Fruit fly (Drosophila melanogaster) whole organism, embryonic: ENCODE measurements around the gene CG14331.

Experiments used
- B-H2 ChIP-seq: fragments of 200-800 bp; sonication (Bioruptor generic); optimal IDR thresholded peaks from 2 replicates; lab custom pipeline; 2018; ENCODE audit warnings: missing biosample characterization, mild to moderate bottlenecking, missing genetic modification characterization
- CG10274 ChIP-seq: fragments of 200-800 bp; sonication (Bioruptor generic); optimal IDR thresholded peaks from 3 replicates; lab custom pipeline; 2017; ENCODE audit warnings: missing biosample characterization, mild to moderate bottlenecking, missing genetic modification characterization
- CG11093 ChIP-seq: fragments of 200-800 bp; sonication (Bioruptor generic); IDR thresholded peaks from 3 replicates; pipeline ENCODE4 v1.3.6; 2022; ENCODE audit warnings: missing biosample characterization, missing genetic modification characterization
- CG12155 ChIP-seq: fragments of 200-800 bp; sonication (Bioruptor generic); optimal IDR thresholded peaks from 3 replicates; lab custom pipeline; 2016; ENCODE audit warnings: missing biosample characterization, missing genetic modification characterization
- CG12391 ChIP-seq: fragments of 200-800 bp; sonication (Bioruptor generic); optimal IDR thresholded peaks from 3 replicates; lab custom pipeline; 2018; ENCODE audit warnings: missing biosample characterization, mild to moderate bottlenecking, missing genetic modification characterization, moderate library complexity
- CG12659 ChIP-seq: fragments of 200-800 bp; sonication (Bioruptor generic); optimal IDR thresholded peaks from 3 replicates; lab custom pipeline; 2017; ENCODE audit warnings: mild to moderate bottlenecking, missing biosample characterization, missing genetic modification reagents, missing genetic modification characterization
- CG12769 ChIP-seq: fragments of 200-800 bp; sonication (Bioruptor generic); optimal IDR thresholded peaks from 2 replicates; lab custom pipeline; 2019; ENCODE audit warnings: missing biosample characterization, mild to moderate bottlenecking, missing genetic modification characterization, moderate library complexity
- CG13287 ChIP-seq: fragments of 200-800 bp; sonication (Bioruptor generic); IDR thresholded peaks from 2 replicates; pipeline ENCODE4 v1.3.6; 2022; ENCODE audit warnings: missing biosample characterization, missing genetic modification characterization; ENCODE audit not compliant: partially characterized antibody
- CG16863 ChIP-seq: fragments of 200-800 bp; sonication (Bioruptor generic); optimal IDR thresholded peaks from 3 replicates; lab custom pipeline; 2016; ENCODE audit warnings: missing biosample characterization, missing genetic modification characterization
- CG17385 ChIP-seq: fragments of 200-800 bp; sonication (Bioruptor generic); optimal IDR thresholded peaks from 3 replicates; lab custom pipeline; 2018; ENCODE audit warnings: missing biosample characterization, mild to moderate bottlenecking, missing genetic modification characterization
- CG17829 ChIP-seq: fragments of 200-800 bp; optimal IDR thresholded peaks from 2 replicates; lab custom pipeline; 2019; ENCODE audit warnings: missing biosample characterization, mild to moderate bottlenecking, missing genetic modification characterization, moderate library complexity
- CG18476 ChIP-seq: fragments of 200-800 bp; sonication (Bioruptor generic); optimal IDR thresholded peaks from 2 replicates; lab custom pipeline; 2016; ENCODE audit warnings: missing biosample characterization, mild to moderate bottlenecking, missing genetic modification characterization
- CG2889 ChIP-seq: fragments of 200-800 bp; sonication (Bioruptor generic); IDR thresholded peaks from 3 replicates; pipeline ENCODE4 v1.3.6; 2022; ENCODE audit warnings: missing biosample characterization, missing genetic modification characterization
- CG31224 ChIP-seq: fragments of 200-800 bp; sonication (Bioruptor generic); IDR thresholded peaks from 2 replicates; pipeline ENCODE4 v1.3.6; 2022; ENCODE audit warnings: missing biosample characterization, missing genetic modification characterization
- CG3163 ChIP-seq: fragments of 200-800 bp; sonication (Bioruptor generic); optimal IDR thresholded peaks from 3 replicates; lab custom pipeline; 2016; ENCODE audit warnings: missing biosample characterization, missing genetic modification characterization
- CG33213 ChIP-seq: fragments of 200-800 bp; sonication (Bioruptor generic); optimal IDR thresholded peaks from 3 replicates; lab custom pipeline; 2016; ENCODE audit warnings: missing biosample characterization, missing genetic modification characterization
- CG4282 ChIP-seq: fragments of 200-800 bp; sonication (Bioruptor generic); optimal IDR thresholded peaks from 2 replicates; lab custom pipeline; 2016; ENCODE audit warnings: missing biosample characterization, missing genetic modification characterization
- CG4328 ChIP-seq: fragments of 200-800 bp; sonication (Bioruptor generic); optimal IDR thresholded peaks from 3 replicates; lab custom pipeline; 2017; ENCODE audit warnings: missing biosample characterization, missing genetic modification reagents, missing genetic modification characterization
- CG5245 ChIP-seq: fragments of 200-800 bp; sonication (Bioruptor generic); optimal IDR thresholded peaks from 3 replicates; lab custom pipeline; 2016; ENCODE audit warnings: missing biosample characterization, missing genetic modification characterization
- CG6654 ChIP-seq: fragments of 200-800 bp; sonication (Bioruptor generic); optimal IDR thresholded peaks from 2 replicates; lab custom pipeline; 2017; ENCODE audit warnings: missing biosample characterization, mild to moderate bottlenecking, missing genetic modification characterization
- CG6854 ChIP-seq: fragments of 200-800 bp; sonication (Bioruptor generic); optimal IDR thresholded peaks from 3 replicates; lab custom pipeline; 2017; ENCODE audit warnings: missing biosample characterization, mild to moderate bottlenecking, missing genetic modification characterization
- CG7745 ChIP-seq: fragments of 200-800 bp; sonication (Bioruptor generic); optimal IDR thresholded peaks from 2 replicates; lab custom pipeline; 2018; ENCODE audit warnings: missing biosample characterization, mild to moderate bottlenecking, missing genetic modification characterization, moderate library complexity
- CG8089 ChIP-seq: fragments of 200-800 bp; sonication (Bioruptor generic); optimal IDR thresholded peaks from 3 replicates; lab custom pipeline; 2016; ENCODE audit warnings: missing biosample characterization, missing genetic modification characterization
- CoRest ChIP-seq: fragments of 200-800 bp; sonication (Bioruptor generic); optimal IDR thresholded peaks from 3 replicates; lab custom pipeline; 2018; ENCODE audit warnings: missing biosample characterization, mild to moderate bottlenecking, missing genetic modification characterization, moderate library complexity
- E2f2 ChIP-seq: fragments of 200-800 bp; sonication (Bioruptor generic); IDR thresholded peaks from 2 replicates; pipeline ENCODE4 v1.3.6; 2022; ENCODE audit warnings: missing biosample characterization, missing genetic modification characterization
- HLH3B ChIP-seq: fragments of 200-800 bp; sonication (Bioruptor generic); IDR thresholded peaks from 2 replicates; pipeline ENCODE4 v1.3.6; 2022; ENCODE audit warnings: missing biosample characterization, missing genetic modification characterization
- Hr3 ChIP-seq: fragments of 200-800 bp; sonication (Bioruptor generic); optimal IDR thresholded peaks from 3 replicates; lab custom pipeline; 2016; ENCODE audit warnings: missing biosample characterization, missing genetic modification characterization
- Meics ChIP-seq: fragments of 200-800 bp; sonication (Bioruptor generic); optimal IDR thresholded peaks from 2 replicates; lab custom pipeline; 2017; ENCODE audit warnings: missing biosample characterization, mild to moderate bottlenecking, missing genetic modification characterization
- Mrtf ChIP-seq: fragments of 200-800 bp; sonication (Bioruptor generic); IDR thresholded peaks from 3 replicates; pipeline ENCODE4 v1.3.6; 2022; ENCODE audit warnings: missing biosample characterization, missing genetic modification characterization
- Myb ChIP-seq: fragments of 200-800 bp; sonication (Bioruptor generic); optimal IDR thresholded peaks from 2 replicates; lab custom pipeline; 2016; ENCODE audit warnings: missing biosample characterization, missing genetic modification characterization
- NK7.1 ChIP-seq: fragments of 200-800 bp; sonication (Bioruptor generic); optimal IDR thresholded peaks from 3 replicates; lab custom pipeline; 2016; ENCODE audit warnings: missing biosample characterization, missing genetic modification characterization
- Nf-YC ChIP-seq: fragments of 200-800 bp; optimal IDR thresholded peaks from 3 replicates; lab custom pipeline; 2019; ENCODE audit warnings: missing biosample characterization, mild to moderate bottlenecking, missing genetic modification characterization, moderate library complexity
- Oaz ChIP-seq: fragments of 200-800 bp; sonication (Bioruptor generic); IDR thresholded peaks from 2 replicates; pipeline ENCODE4 v1.3.6; 2022; ENCODE audit warnings: missing biosample characterization, missing genetic modification characterization
- Poxn ChIP-seq: fragments of 200-800 bp; sonication (Bioruptor generic); IDR thresholded peaks from 2 replicates; pipeline ENCODE4 v1.3.6; 2022; ENCODE audit warnings: missing biosample characterization, missing genetic modification characterization
- Sin3A ChIP-seq: fragments of >200 bp; optimal IDR thresholded peaks from 2 replicates; lab custom pipeline; 2018
- Sox102F ChIP-seq: fragments of 200-800 bp; sonication (Bioruptor generic); optimal IDR thresholded peaks from 2 replicates; lab custom pipeline; 2018; ENCODE audit warnings: missing biosample characterization, mild to moderate bottlenecking, missing genetic modification characterization, moderate library complexity
- Xrp1 ChIP-seq: fragments of 200-800 bp; sonication (Bioruptor generic); IDR thresholded peaks from 2 replicates; pipeline ENCODE4 v1.3.6; 2022; ENCODE audit warnings: missing biosample characterization, missing genetic modification characterization
- ato ChIP-seq: fragments of 200-800 bp; sonication (Bioruptor generic); IDR thresholded peaks from 2 replicates; pipeline ENCODE4 v1.3.6; 2022; ENCODE audit warnings: missing biosample characterization, missing genetic modification characterization; ENCODE audit not compliant: partially characterized antibody
- caup ChIP-seq: fragments of 200-800 bp; sonication (Bioruptor generic); optimal IDR thresholded peaks from 3 replicates; lab custom pipeline; 2017; ENCODE audit warnings: missing biosample characterization, mild to moderate bottlenecking, missing genetic modification characterization, moderate library complexity; ENCODE audit not compliant: severe bottlenecking
- fd102C ChIP-seq: fragments of 200-800 bp; sonication (Bioruptor generic); optimal IDR thresholded peaks from 2 replicates; lab custom pipeline; 2018; ENCODE audit warnings: missing biosample characterization, mild to moderate bottlenecking, missing genetic modification characterization, moderate library complexity
- gce ChIP-seq: fragments of 200-800 bp; sonication (Bioruptor generic); IDR thresholded peaks from 3 replicates; pipeline ENCODE4 v1.3.6; 2022; ENCODE audit warnings: missing biosample characterization, missing genetic modification characterization
- mirr ChIP-seq: fragments of 200-800 bp; sonication (Bioruptor generic); optimal IDR thresholded peaks from 3 replicates; lab custom pipeline; 2018; ENCODE audit warnings: missing biosample characterization, mild to moderate bottlenecking, missing genetic modification characterization
- onecut ChIP-seq: fragments of 200-800 bp; sonication (Bioruptor generic); IDR thresholded peaks from 2 replicates; pipeline ENCODE4 v1.3.6; 2022; ENCODE audit warnings: missing biosample characterization, missing genetic modification characterization
- pzg ChIP-seq: fragments of 200-800 bp; sonication (Bioruptor generic); optimal IDR thresholded peaks from 3 replicates; lab custom pipeline; 2018; ENCODE audit warnings: missing biosample characterization, mild to moderate bottlenecking, missing genetic modification characterization, moderate library complexity
- repo ChIP-seq: fragments of 200-800 bp; sonication (Bioruptor generic); optimal IDR thresholded peaks from 2 replicates; lab custom pipeline; 2016; ENCODE audit warnings: missing biosample characterization, missing genetic modification characterization
- slou ChIP-seq: fragments of 200-800 bp; sonication (Bioruptor generic); optimal IDR thresholded peaks from 3 replicates; lab custom pipeline; 2016; ENCODE audit warnings: missing biosample characterization, missing genetic modification characterization
- slp2 ChIP-seq: fragments of 200-800 bp; sonication (Bioruptor generic); optimal IDR thresholded peaks from 2 replicates; lab custom pipeline; 2016; ENCODE audit warnings: missing biosample characterization, missing genetic modification characterization
- sqz ChIP-seq: fragments of 200-800 bp; sonication (Bioruptor generic); optimal IDR thresholded peaks from 3 replicates; lab custom pipeline; 2018; ENCODE audit warnings: missing biosample characterization, mild to moderate bottlenecking, missing genetic modification characterization
- unc-4 ChIP-seq: fragments of 200-800 bp; sonication (Bioruptor generic); IDR thresholded peaks from 2 replicates; pipeline ENCODE4 v1.3.6; 2022; ENCODE audit warnings: missing biosample characterization, missing genetic modification characterization; ENCODE audit not compliant: partially characterized antibody
- vnd ChIP-seq: fragments of 200-800 bp; sonication (Bioruptor generic); IDR thresholded peaks from 3 replicates; pipeline ENCODE4 v1.3.6; 2022; ENCODE audit warnings: missing biosample characterization, missing genetic modification characterization; ENCODE audit not compliant: partially characterized antibody
- zfh2 ChIP-seq: fragments of 200-800 bp; sonication (Bioruptor generic); optimal IDR thresholded peaks from 2 replicates; lab custom pipeline; 2016; ENCODE audit warnings: missing biosample characterization, missing genetic modification characterization

CG14331 gene

dm6 chr3R:17402434-17402833 lies 38.1 kb downstream of the CG14331 start, which contains the start of gene Sur-8 (continued):
- TF ChIP-seq CG12659 (GFP tag; lab: Kevin White, UChicago) (peak; percentile 65), CG6854 (peak; percentile 1), unc-4 (GFP tag; lab: Robert Waterston, UW) (0 out of 2 replicates have a peak, but pooled peaks have one; percentile 20), vnd (GFP tag; lab: Robert Waterston, UW) (no peak), slp2 (GFP tag; lab: Kevin White, UChicago) (peak; percentile 44), HLH3B (GFP tag; lab: Robert Waterston, UW) (peak; percentile 67), CG4282 (GFP tag; lab: Kevin White, UChicago) (no peak), Sox102F (peak; percentile 68), CG3163 (GFP tag; lab: Kevin White, UChicago) (peak; percentile 7), CG17385 (GFP tag; lab: Kevin White, UChicago) (peak; percentile 35), CG31224 (GFP tag; lab: Robert Waterston, UW) (peak; percentile 47; the same call in 1 of the 2 replicates), Sin3A (lab: Kevin White, UChicago) (no peak), CG10274 (peak; percentile 45), Poxn (GFP tag; lab: Robert Waterston, UW) (no peak), CG5245 (GFP tag; lab: Kevin White, UChicago) (peak; percentile 79), CG17829 (tag; lab: Kevin White, UChicago) (peak; percentile 53), mirr (GFP tag; lab: Kevin White, UChicago) (peak; percentile 67), CG13287 (GFP tag; lab: Robert Waterston, UW) (0 out of 2 replicates have a peak, but pooled peaks have one; percentile 27), slou (GFP tag; lab: Kevin White, UChicago) (peak; percentile 17), pzg (GFP tag; lab: Kevin White, UChicago) (peak; percentile 35), NK7.1 (GFP tag; lab: Kevin White, UChicago) (peak; percentile 30), repo (peak; percentile 25), Meics (GFP tag; lab: Kevin White, UChicago) (peak; percentile 74), gce (GFP tag; lab: Robert Waterston, UW) (0 out of 3 replicates have a peak, but pooled peaks have one; percentile 15), zfh2 (GFP tag; lab: Kevin White, UChicago) (peak; percentile 13), B-H2 (GFP tag; lab: Kevin White, UChicago) (peak; percentile 30), Oaz (GFP tag; lab: Robert Waterston, UW) (0 out of 2 replicates have a peak, but pooled peaks have one; percentile 45), CG12155 (GFP tag; lab: Kevin White, UChicago) (peak; percentile 49), sqz (GFP tag; lab: Kevin White, UChicago) (no peak), Mrtf (GFP tag; lab: Robert Waterston, UW) (peak; percentile 83), CG12769 (tag; lab: Kevin White, UChicago) (peak; percentile 64), CG16863 (GFP tag; lab: Kevin White, UChicago) (peak; percentile 65), onecut (peak; percentile 73), caup (GFP tag; lab: Kevin White, UChicago) (peak; percentile 77), Xrp1 (GFP tag; lab: Robert Waterston, UW) (peak; percentile 36; the same call in 1 of the 2 replicates), E2f2 (GFP tag; lab: Robert Waterston, UW) (peak; percentile 49; the same call in 1 of the 2 replicates), CG33213 (GFP tag; lab: Kevin White, UChicago) (peak; percentile 67), ato (GFP tag; lab: Robert Waterston, UW) (no peak), Hr3 (peak; percentile 63), CG11093 (peak; percentile 50; the same call in 1 of the 3 replicates), CG4328 (GFP tag; lab: Kevin White, UChicago) (peak; percentile 21), Nf-YC (tag; lab: Kevin White, UChicago) (peak; percentile 50), fd102C (GFP tag; lab: Kevin White, UChicago) (no peak), CG2889 (GFP tag; lab: Robert Waterston, UW) (no peak), CG12391 (tag; lab: Kevin White, UChicago) (no peak), CG8089 (peak; percentile 53), CG7745 (no peak), CoRest (tag; lab: Kevin White, UChicago) (peak; percentile 48), CG6654 (GFP tag; lab: Kevin White, UChicago) (peak; percentile 3), Myb (peak; percentile 60), CG18476 (no peak)
